Fruit fly (Drosophila melanogaster): ENCODE results near the gene scu.

- no peak for TF ChIP-seq CG8478 (optimal IDR thresholded peaks at IDR 0.05)
- TF ChIP-seq EcR (GFP tag; optimal IDR thresholded peaks at IDR 0.05) = no peak
- no peak for TF ChIP-seq psq (optimal IDR thresholded peaks at IDR 0.05)
- no peak for TF ChIP-seq pan (optimal IDR thresholded peaks at IDR 0.05)
- no peak for TF ChIP-seq usp (GFP tag; optimal IDR thresholded peaks at IDR 0.05)
- no peak for TF ChIP-seq Dll (optimal IDR thresholded peaks at IDR 0.05)
Measured at dm6 chrX:18116811-18117383, 25.8 kb downstream of the scu start, which contains the start of gene wupA.

All from whole organism.